Worm (Caenorhabditis elegans): ENCODE measurements around the gene kdp-1.

The kdp-1 gene

ce11 chrIV:13290239-13290638, 9.7 kb upstream of the kdp-1 start:
- TF ChIP-seq ztf-16 (tag; optimal IDR thresholded peaks at IDR 0.05) (no peak), eyg-1 (tag; optimal IDR thresholded peaks at IDR 0.05) (no peak), T23F11.4 (GFP tag; optimal IDR thresholded peaks at IDR 0.05) (no peak), pax-1 (tag; optimal IDR thresholded peaks at IDR 0.05) (no peak)

- no peak for TF ChIP-seq Y22D7AL.16 (tag; optimal IDR thresholded peaks at IDR 0.05)
- no peak for TF ChIP-seq hlh-8 (tag; optimal IDR thresholded peaks at IDR 0.05)
- TF ChIP-seq pqm-1 (tag; optimal IDR thresholded peaks at IDR 0.05) = no peak
- TF ChIP-seq unc-42 (tag; optimal IDR thresholded peaks at IDR 0.05) = peak; percentile 100
- no peak for TF ChIP-seq lim-6 (tag; optimal IDR thresholded peaks at IDR 0.05)
- TF ChIP-seq unc-86 (tag; optimal IDR thresholded peaks at IDR 0.05) = peak; percentile 39
- peak; percentile 69 for TF ChIP-seq nfya-1 (tag; optimal IDR thresholded peaks at IDR 0.05)
- TF ChIP-seq syd-9 (tag; optimal IDR thresholded peaks at IDR 0.05) = no peak
- TF ChIP-seq tbx-2 (tag; optimal IDR thresholded peaks at IDR 0.05) = no peak
- no peak for TF ChIP-seq dve-1 (tag; optimal IDR thresholded peaks at IDR 0.05)
- peak; percentile 6 for TF ChIP-seq ref-2 (tag; optimal IDR thresholded peaks at IDR 0.05)
- no peak for TF ChIP-seq sox-4 (tag; optimal IDR thresholded peaks at IDR 0.05)
- no peak for TF ChIP-seq sdc-2 (tag; optimal IDR thresholded peaks at IDR 0.05)
- TF ChIP-seq unc-55 (GFP tag; optimal IDR thresholded peaks at IDR 0.05) = peak; percentile 63
- no peak for TF ChIP-seq ceh-22 (tag; optimal IDR thresholded peaks at IDR 0.05)
- TF ChIP-seq ceh-48 (tag; optimal IDR thresholded peaks at IDR 0.05) = peak; percentile 33
- peak; percentile 7 for TF ChIP-seq K09A11.1 (tag; optimal IDR thresholded peaks at IDR 0.05; ENCODE audit: insufficient read depth)
- TF ChIP-seq pros-1 (tag; optimal IDR thresholded peaks at IDR 0.05) = no peak
- TF ChIP-seq ttx-3 (tag; optimal IDR thresholded peaks at IDR 0.05) = no peak
- TF ChIP-seq pag-3 (tag; optimal IDR thresholded peaks at IDR 0.05; ENCODE audit: borderline replicate concordance) = no peak
- TF ChIP-seq unc-3 (GFP tag; conservative IDR thresholded peaks at IDR 0.05) = no peak
- no peak for TF ChIP-seq unc-3 (tag; optimal IDR thresholded peaks at IDR 0.05)
- TF ChIP-seq rnt-1 (tag; optimal IDR thresholded peaks at IDR 0.05) = peak; percentile 15
- TF ChIP-seq npax-4 (tag; optimal IDR thresholded peaks at IDR 0.05) = no peak
- no peak for TF ChIP-seq ama-1 (optimal IDR thresholded peaks at IDR 0.05)
- TF ChIP-seq ztf-16 (tag; optimal IDR thresholded peaks at IDR 0.05) = peak; percentile 15
- no peak for TF ChIP-seq che-1 (tag; optimal IDR thresholded peaks at IDR 0.05)
- no peak for TF ChIP-seq K02D7.2 (tag; optimal IDR thresholded peaks at IDR 0.05)
- no peak for TF ChIP-seq ceh-6 (GFP tag; optimal IDR thresholded peaks at IDR 0.05)
- TF ChIP-seq elt-4 (tag; optimal IDR thresholded peaks at IDR 0.05) = no peak
- TF ChIP-seq C08G9.2 (tag; optimal IDR thresholded peaks at IDR 0.05) = no peak
- TF ChIP-seq fax-1 (tag; optimal IDR thresholded peaks at IDR 0.05) = no peak
- TF ChIP-seq ceh-14 (tag; optimal IDR thresholded peaks at IDR 0.05) = peak; percentile 78
- no peak for TF ChIP-seq pat-9 (tag; optimal IDR thresholded peaks at IDR 0.05)
- no peak for TF ChIP-seq hlh-13 (GFP tag; optimal IDR thresholded peaks at IDR 0.05)
- TF ChIP-seq odd-2 (tag; optimal IDR thresholded peaks at IDR 0.05) = no peak
- peak; percentile 51 for TF ChIP-seq ceh-31 (tag; optimal IDR thresholded peaks at IDR 0.05)
- TF ChIP-seq ceh-34 (tag; optimal IDR thresholded peaks at IDR 0.05) = peak; percentile 28
- TF ChIP-seq ceh-18 (tag; optimal IDR thresholded peaks at IDR 0.05) = peak; percentile 60
- TF ChIP-seq ceh-30 (tag; optimal IDR thresholded peaks at IDR 0.05) = no peak
- peak; percentile 59 for TF ChIP-seq elt-2 (tag; optimal IDR thresholded peaks at IDR 0.05)
These were observed 2.2 kb upstream of the kdp-1 start, which contains the start of the genes Y67H2A.2 and micu-1 for ce11 chrIV:13297746-13298145. Gene Y67H2A.2 (minus strand): TSS chrIV:13297819. Gene micu-1 (plus strand): TSS chrIV:13297926.
